Worm (Caenorhabditis elegans) whole organism, L3 larva: ENCODE results near the gene F38H4.6.

Experiments
- R02D3.7 ChIP-seq: fragments of 150-350 bp; optimal IDR thresholded peaks from 2 replicates; lab custom pipeline; 2014; ENCODE audit warnings: missing biosample characterization, missing genetic modification characterization
- ZK546.5 ChIP-seq: sonication (generic microtip); optimal IDR thresholded peaks from 2 replicates; lab custom pipeline; 2017; ENCODE audit warnings: missing biosample characterization, missing genetic modification characterization
- aly-2 ChIP-seq: fragments of 150-350 bp; optimal IDR thresholded peaks from 2 replicates; lab custom pipeline; 2014; ENCODE audit warnings: missing biosample characterization, missing genetic modification characterization
- ama-1 ChIP-seq: fragments of 150-350 bp; optimal IDR thresholded peaks from 2 replicates; lab custom pipeline; 2018
- ceh-16 ChIP-seq: sonication (generic microtip); optimal IDR thresholded peaks from 2 replicates; lab custom pipeline; 2017; ENCODE audit warnings: missing biosample characterization, missing genetic modification characterization
- ceh-28 ChIP-seq: fragments of 150-350 bp; optimal IDR thresholded peaks from 2 replicates; lab custom pipeline; 2014; ENCODE audit warnings: missing biosample characterization, missing genetic modification reagents, missing genetic modification characterization
- ceh-9 ChIP-seq: sonication (generic microtip); optimal IDR thresholded peaks from 2 replicates; lab custom pipeline; 2018; ENCODE audit warnings: missing biosample characterization, missing genetic modification characterization
- daf-12 ChIP-seq: fragments of 150-350 bp; optimal IDR thresholded peaks from 2 replicates; lab custom pipeline; 2014; ENCODE audit warnings: missing biosample characterization, missing genetic modification reagents, missing genetic modification characterization
- egl-27 ChIP-seq: sonication (generic microtip); optimal IDR thresholded peaks from 4 replicates; lab custom pipeline; 2017; ENCODE audit warnings: missing biosample characterization, missing genetic modification reagents, missing genetic modification characterization
- egl-5 ChIP-seq: fragments of 150-350 bp; optimal IDR thresholded peaks from 2 replicates; lab custom pipeline; 2017; ENCODE audit warnings: missing biosample characterization, missing genetic modification reagents, missing genetic modification characterization, inconsistent platforms
- elt-1 ChIP-seq: fragments of 150-350 bp; optimal IDR thresholded peaks from 2 replicates; lab custom pipeline; 2014; ENCODE audit warnings: missing biosample characterization, missing genetic modification characterization
- elt-2 ChIP-seq: sonication (generic microtip); optimal IDR thresholded peaks from 2 replicates; lab custom pipeline; 2016; ENCODE audit warnings: missing genetic modification reagents, mild to moderate bottlenecking, missing genetic modification characterization, missing compliant biosample characterization
- elt-3 ChIP-seq, 3 experiments: fragments of 150-350 bp in 1 of 3; sonication (generic microtip) in 2 of 3; optimal IDR thresholded peaks; 2 replicates in 2 of 3; 4 replicates in 1 of 3; lab custom pipeline; 2014 to 2017; ENCODE audit warnings: missing biosample characterization in 3 of 3, missing genetic modification characterization in 3 of 3
- fkh-10 ChIP-seq: sonication (generic microtip); optimal IDR thresholded peaks from 2 replicates; lab custom pipeline; 2017; ENCODE audit warnings: missing biosample characterization, missing genetic modification reagents, missing genetic modification characterization
- fkh-2 ChIP-seq: fragments of 150-350 bp; optimal IDR thresholded peaks from 2 replicates; lab custom pipeline; 2014; ENCODE audit warnings: missing biosample characterization, missing genetic modification reagents, missing genetic modification characterization
- fos-1 ChIP-seq: fragments of 150-350 bp; optimal IDR thresholded peaks from 2 replicates; lab custom pipeline; 2014; ENCODE audit warnings: missing biosample characterization, missing genetic modification characterization
- hmg-11 ChIP-seq: sonication (generic microtip); optimal IDR thresholded peaks from 2 replicates; lab custom pipeline; 2016; ENCODE audit warnings: missing genetic modification characterization, missing compliant biosample characterization
- jun-1 ChIP-seq: fragments of 150-350 bp; optimal IDR thresholded peaks from 2 replicates; lab custom pipeline; 2014; ENCODE audit warnings: missing biosample characterization, missing genetic modification reagents, missing genetic modification characterization
- lin-15B ChIP-seq: fragments of 150-350 bp; optimal IDR thresholded peaks from 2 replicates; lab custom pipeline; 2014; ENCODE audit warnings: missing biosample characterization, missing genetic modification characterization
- lin-39 ChIP-seq: fragments of 150-350 bp; optimal IDR thresholded peaks from 2 replicates; lab custom pipeline; 2018; ENCODE audit warnings: missing biosample characterization, missing genetic modification reagents, missing genetic modification characterization
- lsy-12 ChIP-seq: sonication (generic microtip); optimal IDR thresholded peaks from 2 replicates; lab custom pipeline; 2016; ENCODE audit warnings: mild to moderate bottlenecking, missing genetic modification characterization, missing compliant biosample characterization
- mdl-1 ChIP-seq: fragments of 150-350 bp; optimal IDR thresholded peaks from 2 replicates; lab custom pipeline; 2014; ENCODE audit warnings: missing biosample characterization, missing genetic modification characterization
- mml-1 ChIP-seq: fragments of 150-350 bp; sonication (generic microtip); optimal IDR thresholded peaks from 3 replicates; lab custom pipeline; 2014; ENCODE audit warnings: missing biosample characterization, missing genetic modification characterization
- nfya-1 ChIP-seq: sonication (generic microtip); optimal IDR thresholded peaks from 2 replicates; lab custom pipeline; 2017; ENCODE audit warnings: missing genetic modification characterization, mild to moderate bottlenecking, missing compliant biosample characterization, antibody characterized with exemption, moderate library complexity; ENCODE audit not compliant: insufficient read depth
- nhr-11 ChIP-seq: fragments of 150-350 bp; optimal IDR thresholded peaks from 2 replicates; lab custom pipeline; 2014; ENCODE audit warnings: missing biosample characterization, missing genetic modification characterization
- nhr-12 ChIP-seq: fragments of 150-350 bp; optimal IDR thresholded peaks from 2 replicates; lab custom pipeline; 2014; ENCODE audit warnings: missing biosample characterization, missing genetic modification characterization
- nhr-23 ChIP-seq: fragments of 150-350 bp; optimal IDR thresholded peaks from 2 replicates; lab custom pipeline; 2014; ENCODE audit warnings: missing biosample characterization, missing genetic modification reagents, missing genetic modification characterization
- nhr-237 ChIP-seq: fragments of 150-350 bp; optimal IDR thresholded peaks from 2 replicates; lab custom pipeline; 2014; ENCODE audit warnings: missing biosample characterization, missing genetic modification characterization
- nhr-25 ChIP-seq: sonication (generic microtip); optimal IDR thresholded peaks from 2 replicates; lab custom pipeline; 2017; ENCODE audit warnings: missing biosample characterization, missing genetic modification characterization
- nhr-28 ChIP-seq: fragments of 150-350 bp; optimal IDR thresholded peaks from 2 replicates; lab custom pipeline; 2014; ENCODE audit warnings: missing biosample characterization, missing genetic modification characterization
- nhr-43 ChIP-seq: sonication (generic microtip); optimal IDR thresholded peaks from 2 replicates; lab custom pipeline; 2016; ENCODE audit warnings: mild to moderate bottlenecking, missing genetic modification characterization, missing compliant biosample characterization; ENCODE audit not compliant: poor library complexity, severe bottlenecking
- nhr-67 ChIP-seq: fragments of 150-350 bp; optimal IDR thresholded peaks from 2 replicates; lab custom pipeline; 2014; ENCODE audit warnings: missing biosample characterization, missing genetic modification characterization
- nhr-76 ChIP-seq: fragments of 150-350 bp; sonication (generic microtip); optimal IDR thresholded peaks from 5 replicates; lab custom pipeline; 2014; ENCODE audit warnings: missing biosample characterization, missing genetic modification characterization
- pha-4 ChIP-seq: fragments of 150-350 bp; optimal IDR thresholded peaks from 2 replicates; lab custom pipeline; 2014; ENCODE audit warnings: missing biosample characterization, missing genetic modification reagents, missing genetic modification characterization
- pqm-1 ChIP-seq: fragments of 150-350 bp; optimal IDR thresholded peaks from 2 replicates; lab custom pipeline; 2017; ENCODE audit warnings: missing biosample characterization, missing genetic modification characterization, inconsistent platforms
- sea-2 ChIP-seq: fragments of 150-350 bp; sonication (generic microtip); optimal IDR thresholded peaks from 4 replicates; lab custom pipeline; 2014; ENCODE audit warnings: missing biosample characterization, missing genetic modification reagents, missing genetic modification characterization
- skn-1 ChIP-seq: fragments of 150-350 bp; optimal IDR thresholded peaks from 2 replicates; lab custom pipeline; 2014; ENCODE audit warnings: missing biosample characterization, missing genetic modification characterization
- snpc-4 ChIP-seq: fragments of 150-350 bp; optimal IDR thresholded peaks from 2 replicates; lab custom pipeline; 2014; ENCODE audit warnings: missing biosample characterization, missing genetic modification characterization
- tbx-2 ChIP-seq: sonication (generic microtip); optimal IDR thresholded peaks from 2 replicates; lab custom pipeline; 2016; ENCODE audit warnings: mild to moderate bottlenecking, missing genetic modification characterization, missing compliant biosample characterization
- unc-39 ChIP-seq: sonication (generic microtip); optimal IDR thresholded peaks from 4 replicates; lab custom pipeline; 2017; ENCODE audit warnings: missing biosample characterization, missing genetic modification characterization
- unc-62 ChIP-seq: fragments of 150-350 bp; sonication (generic microtip); optimal IDR thresholded peaks from 4 replicates; lab custom pipeline; 2014; ENCODE audit warnings: missing biosample characterization, missing genetic modification reagents, missing genetic modification characterization
- ztf-4 ChIP-seq: fragments of 150-350 bp; optimal IDR thresholded peaks from 2 replicates; lab custom pipeline; 2014; ENCODE audit warnings: missing biosample characterization, missing genetic modification characterization

Gene F38H4.6

ce11 chrIV:11820067-11820913 is 27.4 kb downstream of the F38H4.6 start:
- TF ChIP-seq nhr-76 (tag; lab: Kevin White, UChicago), result no peak
- TF ChIP-seq egl-5 (tag; lab: Kevin White, UChicago), result no peak
- TF ChIP-seq ztf-4 (tag; lab: Kevin White, UChicago), result no peak
- TF ChIP-seq mml-1 (tag; lab: Kevin White, UChicago), result no peak
- TF ChIP-seq daf-12 (tag; lab: Kevin White, UChicago), result no peak
- no peak for TF ChIP-seq nfya-1
- TF ChIP-seq lin-39, result no peak
- TF ChIP-seq mdl-1 (tag; lab: Kevin White, UChicago), result no peak
- TF ChIP-seq elt-3 (tag; optimal IDR thresholded peaks at IDR 0.05; lab: Kevin White, UChicago), result no peak
- TF ChIP-seq skn-1, result no peak
- TF ChIP-seq nhr-12, result no peak
- TF ChIP-seq nhr-25, result peak; percentile 25
- TF ChIP-seq sea-2 (GFP tag; lab: Kevin White, UChicago), result no peak
- no peak for TF ChIP-seq ceh-9
- no peak for TF ChIP-seq unc-62 (GFP tag; lab: Kevin White, UChicago)
- peak; percentile 88 for TF ChIP-seq ama-1
- TF ChIP-seq nhr-28 (tag; lab: Kevin White, UChicago), result no peak
- TF ChIP-seq unc-39 (tag; lab: Kevin White, UChicago), result no peak
- TF ChIP-seq nhr-11 (tag; lab: Kevin White, UChicago), result peak; percentile 28
- no peak for TF ChIP-seq ceh-28 (tag; lab: Kevin White, UChicago)
- no peak for TF ChIP-seq R02D3.7 (tag; lab: Kevin White, UChicago)
- no peak for TF ChIP-seq snpc-4 (tag; lab: Kevin White, UChicago)
- TF ChIP-seq nhr-23 (tag; lab: Kevin White, UChicago), result no peak
- TF ChIP-seq elt-2, result peak; percentile 0
- TF ChIP-seq aly-2 (tag; lab: Kevin White, UChicago), result no peak
- TF ChIP-seq elt-1 (tag; lab: Kevin White, UChicago), result no peak
- no peak for TF ChIP-seq pha-4 (tag; lab: Kevin White, UChicago)

- TF ChIP-seq nhr-67 (tag; lab: Kevin White, UChicago), result no peak
- TF ChIP-seq nhr-25, result no peak
- no peak for TF ChIP-seq ztf-4 (tag; lab: Kevin White, UChicago)
- no peak for TF ChIP-seq hmg-11 (tag; lab: Kevin White, UChicago)
- TF ChIP-seq ZK546.5 (tag; lab: Kevin White, UChicago), result no peak
- no peak for TF ChIP-seq ama-1
- no peak for TF ChIP-seq lsy-12
- no peak for TF ChIP-seq mdl-1 (tag; lab: Kevin White, UChicago)
- TF ChIP-seq nhr-28 (tag; lab: Kevin White, UChicago), result no peak
- no peak for TF ChIP-seq aly-2 (tag; lab: Kevin White, UChicago)
- TF ChIP-seq elt-1 (tag; lab: Kevin White, UChicago), result no peak
- no peak for TF ChIP-seq nfya-1
- TF ChIP-seq egl-27 (tag; lab: Kevin White, UChicago), result no peak
- TF ChIP-seq ceh-9, result no peak
- no peak for TF ChIP-seq fkh-2 (tag; lab: Kevin White, UChicago)
- TF ChIP-seq nhr-43 (tag; lab: Kevin White, UChicago), result no peak
- TF ChIP-seq sea-2 (GFP tag; lab: Kevin White, UChicago), result no peak
- TF ChIP-seq, all 47 proteins: peak for 0
Measured at ce11 chrIV:11813901-11814300, 33.8 kb downstream of the F38H4.6 start, which contains the start of gene M117.1. Gene M117.1 (plus strand): TSS chrIV:11814247.

- no peak for TF ChIP-seq unc-39 (tag; lab: Kevin White, UChicago)
- no peak for TF ChIP-seq jun-1 (tag; lab: Kevin White, UChicago)
- peak; percentile 41 for TF ChIP-seq nhr-23 (tag; lab: Kevin White, UChicago)
- TF ChIP-seq fkh-2 (tag; lab: Kevin White, UChicago), result no peak
Measured at ce11 chrIV:11812017-11812416, 35.7 kb downstream of the F38H4.6 start.

- TF ChIP-seq ceh-9, result no peak
- TF ChIP-seq egl-27 (tag; lab: Kevin White, UChicago), result no peak
- TF ChIP-seq ceh-28 (tag; lab: Kevin White, UChicago), result peak; percentile 13
- peak; percentile 5 for TF ChIP-seq elt-1 (tag; lab: Kevin White, UChicago)
- TF ChIP-seq fkh-2 (tag; lab: Kevin White, UChicago), result no peak
- peak; percentile 4 for TF ChIP-seq elt-2
- no peak for TF ChIP-seq ztf-4 (tag; lab: Kevin White, UChicago)
- TF ChIP-seq jun-1 (tag; lab: Kevin White, UChicago), result peak; percentile 19
- TF ChIP-seq lin-39, result peak; percentile 78
- TF ChIP-seq fkh-10 (GFP tag; lab: Kevin White, UChicago), result peak; percentile 74
- TF ChIP-seq lsy-12, result peak; percentile 42
- no peak for TF ChIP-seq ceh-16 (tag; lab: Kevin White, UChicago)
- peak; percentile 51 for TF ChIP-seq R02D3.7 (tag; lab: Kevin White, UChicago)
- TF ChIP-seq nhr-12, result no peak
- no peak for TF ChIP-seq fos-1 (tag; lab: Kevin White, UChicago)
- TF ChIP-seq lin-15B (tag; lab: Kevin White, UChicago), result no peak
- peak; percentile 72 for TF ChIP-seq snpc-4 (tag; lab: Kevin White, UChicago)
- peak; percentile 63 for TF ChIP-seq pha-4 (tag; lab: Kevin White, UChicago)
- no peak for TF ChIP-seq sea-2 (GFP tag; lab: Kevin White, UChicago)
- TF ChIP-seq skn-1, result no peak
- no peak for TF ChIP-seq pqm-1 (tag; lab: Kevin White, UChicago)
- no peak for TF ChIP-seq nhr-237
- TF ChIP-seq mdl-1 (tag; lab: Kevin White, UChicago), result no peak
- peak; percentile 14 for TF ChIP-seq tbx-2 (tag; lab: Kevin White, UChicago)
- TF ChIP-seq egl-5 (tag; lab: Kevin White, UChicago), result peak; percentile 74
- no peak for TF ChIP-seq elt-3 (tag; optimal IDR thresholded peaks at IDR 0.05; lab: Kevin White, UChicago)
- TF ChIP-seq mml-1 (tag; lab: Kevin White, UChicago), result no peak
Measured at ce11 chrIV:11809708-11810114, 38.0 kb downstream of the F38H4.6 start.
